Fruit fly (Drosophila melanogaster) S2 (cell line): ENCODE measurements around the gene Hsp110.

Source experiments
- CG8478 ChIP-seq: fragments of >200 bp; optimal IDR thresholded peaks from 2 replicates; lab custom pipeline; 2018
- CTCF ChIP-seq, 2 experiments: fragments of >200 bp; optimal IDR thresholded peaks; 2 replicates each; lab custom pipeline; 2018

Gene Hsp110

dm6 chr3L:14036867-14037313, at the start of gene Hsp110:
Gene Hsp110, plus strand, starts transcription at chr3L:14037019.
- peak in 1 of 2 experiments; percentile 5 for TF ChIP-seq CTCF (optimal IDR thresholded peaks at IDR 0.05; lab: Kevin White, UChicago)
- TF ChIP-seq CG8478 (lab: Kevin White, UChicago): no peak

- TF ChIP-seq CTCF (optimal IDR thresholded peaks at IDR 0.05; lab: Kevin White, UChicago): no peak
- no peak for TF ChIP-seq CG8478 (lab: Kevin White, UChicago)
These were observed 49.2 kb upstream of the Hsp110 start, which contains the start of gene CG9040 for dm6 chr3L:13987578-13987977. Gene CG9040, plus strand, starts transcription at chr3L:13987878.

dm6 chr3L:13991314-13991713, 45.5 kb upstream of the Hsp110 start:
- TF ChIP-seq CG8478 (lab: Kevin White, UChicago) (no peak), CTCF (optimal IDR thresholded peaks at IDR 0.05; lab: Kevin White, UChicago) (no peak)

dm6 chr3L:13993233-13993741, 43.5 kb upstream of the Hsp110 start, which contains the start of gene CG17364:
Gene CG17364, minus strand, starts transcription at chr3L:13993400.
- no peak for TF ChIP-seq CTCF (optimal IDR thresholded peaks at IDR 0.05; lab: Kevin White, UChicago)
- no peak for TF ChIP-seq CG8478 (lab: Kevin White, UChicago)

- TF ChIP-seq CG8478 (lab: Kevin White, UChicago): no peak
- TF ChIP-seq CTCF (optimal IDR thresholded peaks at IDR 0.05; lab: Kevin White, UChicago): no peak
These were observed 42.8 kb upstream of the Hsp110 start, which contains the start of gene CtsK1 for dm6 chr3L:13993742-13994719. Gene CtsK1, plus strand, starts transcription at chr3L:13994231.

dm6 chr3L:13996437-13996836, 40.4 kb upstream of the Hsp110 start:
- TF ChIP-seq CG8478 (lab: Kevin White, UChicago): no peak
- no peak for TF ChIP-seq CTCF (optimal IDR thresholded peaks at IDR 0.05; lab: Kevin White, UChicago)

dm6 chr3L:13996992-13997391, 39.8 kb upstream of the Hsp110 start, which contains the start of gene CG17361:
Gene CG17361, plus strand, starts transcription at chr3L:13997191.
- TF ChIP-seq CTCF (optimal IDR thresholded peaks at IDR 0.05; lab: Kevin White, UChicago) (no peak), CG8478 (lab: Kevin White, UChicago) (no peak)

dm6 chr3L:13999204-13999603, 37.6 kb upstream of the Hsp110 start, which contains the start of gene CG17359:
Gene CG17359, minus strand, starts transcription at chr3L:13999251.
- TF ChIP-seq CG8478 (lab: Kevin White, UChicago) (no peak), CTCF (optimal IDR thresholded peaks at IDR 0.05; lab: Kevin White, UChicago) (no peak)

dm6 chr3L:14001658-14002523, 34.9 kb upstream of the Hsp110 start, which contains the start of the genes Nprl3 and upSET:
Gene Nprl3, minus strand, starts transcription at chr3L:14001880.
Gene upSET, plus strand, starts transcription at chr3L:14002127.
- TF ChIP-seq CG8478 (lab: Kevin White, UChicago) (no peak), CTCF (optimal IDR thresholded peaks at IDR 0.05; lab: Kevin White, UChicago) (no peak)

- TF ChIP-seq CTCF (optimal IDR thresholded peaks at IDR 0.05; lab: Kevin White, UChicago) (peak in 1 of 2 experiments; percentile 4), CG8478 (lab: Kevin White, UChicago) (no peak)
These were observed 34.2 kb upstream of the Hsp110 start for dm6 chr3L:14002524-14003135.

- TF ChIP-seq CG8478 (lab: Kevin White, UChicago) (no peak), CTCF (optimal IDR thresholded peaks at IDR 0.05; lab: Kevin White, UChicago) (no peak)
These were observed 33.4 kb upstream of the Hsp110 start for dm6 chr3L:14003297-14004040.

- TF ChIP-seq CG8478 (lab: Kevin White, UChicago): no peak
- no peak for TF ChIP-seq CTCF (optimal IDR thresholded peaks at IDR 0.05; lab: Kevin White, UChicago)
These were observed 32.8 kb upstream of the Hsp110 start for dm6 chr3L:14004041-14004407.

dm6 chr3L:14004963-14005458, 31.8 kb upstream of the Hsp110 start:
- TF ChIP-seq CG8478 (lab: Kevin White, UChicago) (no peak), CTCF (optimal IDR thresholded peaks at IDR 0.05; lab: Kevin White, UChicago) (no peak)
